Fruit fly (Drosophila melanogaster): ENCODE results near the gene Rtnl1.

DNA sequence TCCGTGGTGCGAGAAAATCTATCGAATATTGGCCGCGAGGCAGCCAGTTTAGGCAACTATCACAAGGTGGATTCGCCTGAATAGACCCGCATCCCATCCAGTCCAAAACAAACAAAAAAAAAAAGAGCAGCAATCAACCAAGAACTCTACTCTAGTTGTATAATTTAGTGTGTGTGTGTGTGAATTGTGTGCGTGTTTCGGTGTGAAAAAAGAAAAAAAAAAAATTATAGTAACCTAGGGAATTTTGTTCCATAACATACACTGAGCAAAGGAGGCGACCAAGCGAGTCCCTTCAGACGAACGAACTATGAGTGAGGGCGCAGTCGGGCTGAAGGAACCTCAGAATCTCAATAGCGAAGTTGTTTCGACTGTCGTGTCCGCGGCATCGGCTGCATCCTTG lies 36.7 kb upstream of the Rtnl1 start:
- TF ChIP-seq Hr39 (GFP tag; optimal IDR thresholded peaks at IDR 0.05) (no peak), CG8319 (GFP tag; optimal IDR thresholded peaks at IDR 0.05) (no peak), Smox (GFP tag; optimal IDR thresholded peaks at IDR 0.05) (no peak), cyc (GFP tag; optimal IDR thresholded peaks at IDR 0.05) (no peak), CG34406 (GFP tag; optimal IDR thresholded peaks at IDR 0.05) (no peak), fkh (GFP tag; optimal IDR thresholded peaks at IDR 0.05) (no peak), OdsH (GFP tag; optimal IDR thresholded peaks at IDR 0.05) (no peak), CG16779 (tag; optimal IDR thresholded peaks at IDR 0.05) (no peak), CG10631 (GFP tag; optimal IDR thresholded peaks at IDR 0.05) (no peak), CG8119 (GFP tag; IDR thresholded peaks at IDR 0.05) (no peak)
